Worm (Caenorhabditis elegans) whole organism, L4 larva: ENCODE results near the gene ZK1055.7.

Experiments
- F10B5.3 ChIP-seq: sonication (generic microtip); optimal IDR thresholded peaks from 2 replicates; lab custom pipeline; 2016; ENCODE audit warnings: mild to moderate bottlenecking, missing genetic modification characterization, missing compliant biosample characterization
- F37D6.2 ChIP-seq: sonication (generic microtip); optimal IDR thresholded peaks from 2 replicates; lab custom pipeline; 2016; ENCODE audit warnings: mild to moderate bottlenecking, missing genetic modification characterization, missing compliant biosample characterization
- F49E8.2 ChIP-seq: sonication (generic microtip); optimal IDR thresholded peaks from 2 replicates; lab custom pipeline; 2016; ENCODE audit warnings: missing compliant biosample characterization, mild to moderate bottlenecking, missing genetic modification characterization, borderline replicate concordance
- T20F7.1 ChIP-seq: fragments of 200-800 bp; sonication (Bioruptor generic); optimal IDR thresholded peaks from 2 replicates; lab custom pipeline; 2018; ENCODE audit warnings: mild to moderate bottlenecking, missing genetic modification characterization, missing compliant biosample characterization
- T26A8.4 ChIP-seq: fragments of 200-800 bp; sonication (Bioruptor generic); IDR thresholded peaks from 2 replicates; pipeline ENCODE4 v1.3.6; 2022; ENCODE audit warnings: missing genetic modification characterization, missing compliant biosample characterization
- Y48G9A.11 ChIP-seq: fragments of 200-800 bp; sonication (Bioruptor generic); IDR thresholded peaks from 2 replicates; pipeline ENCODE4 v1.3.6; 2022; ENCODE audit warnings: missing genetic modification reagents, missing genetic modification characterization, missing compliant biosample characterization
- ZK546.5 ChIP-seq, 2 experiments: sonication (generic microtip); optimal IDR thresholded peaks; 2 replicates each; lab custom pipeline; 2017; ENCODE audit warnings: missing biosample characterization in 2 of 2, missing genetic modification characterization in 2 of 2
- aha-1 ChIP-seq: fragments of 150-350 bp; peaks from one replicate; lab custom pipeline; 2014; ENCODE audit warnings: missing biosample characterization, missing genetic modification characterization
- ceh-28 ChIP-seq: fragments of 150-350 bp; optimal IDR thresholded peaks from 2 replicates; lab custom pipeline; 2014; ENCODE audit warnings: missing biosample characterization, missing genetic modification reagents, missing genetic modification characterization
- ceh-44 ChIP-seq: fragments of 200-800 bp; sonication (Bioruptor generic); IDR thresholded peaks from 2 replicates; pipeline ENCODE4 v1.3.6; 2022; ENCODE audit warnings: missing genetic modification reagents, missing genetic modification characterization, missing compliant biosample characterization
- ces-1 ChIP-seq: fragments of 150-350 bp; sonication (generic microtip); optimal IDR thresholded peaks from 4 replicates; lab custom pipeline; 2014; ENCODE audit warnings: missing biosample characterization, missing genetic modification reagents, missing genetic modification characterization
- cey-2 ChIP-seq: sonication (generic microtip); optimal IDR thresholded peaks from 3 replicates; lab custom pipeline; 2017; ENCODE audit warnings: missing genetic modification characterization, mild to moderate bottlenecking, missing compliant biosample characterization, antibody characterized with exemption, borderline replicate concordance; ENCODE audit not compliant: insufficient read depth
- daf-16 ChIP-seq, 3 experiments: sonication (generic microtip); optimal IDR thresholded peaks; 2 replicates each; lab custom pipeline; 2016 to 2017; ENCODE audit warnings: missing genetic modification characterization in 3 of 3, missing genetic modification reagents in 3 of 3, mild to moderate bottlenecking in 2 of 3, missing compliant biosample characterization in 2 of 3, missing biosample characterization in 1 of 3, moderate library complexity in 1 of 3
- dmd-6 ChIP-seq: fragments of 200-800 bp; sonication (Bioruptor generic); IDR thresholded peaks from 2 replicates; pipeline ENCODE4 v1.3.6; 2022; ENCODE audit warnings: missing genetic modification reagents, missing genetic modification characterization, missing compliant biosample characterization
- dmd-9 ChIP-seq: fragments of 200-800 bp; sonication (Bioruptor generic); IDR thresholded peaks from 2 replicates; pipeline ENCODE4 v1.3.6; 2022; ENCODE audit warnings: missing genetic modification reagents, missing genetic modification characterization, missing compliant biosample characterization
- dve-1 ChIP-seq: sonication (generic microtip); optimal IDR thresholded peaks from 2 replicates; lab custom pipeline; 2017; ENCODE audit warnings: antibody characterized with exemption, mild to moderate bottlenecking, missing genetic modification characterization, missing compliant biosample characterization; ENCODE audit not compliant: insufficient read depth
- egl-27 ChIP-seq: sonication (generic microtip); optimal IDR thresholded peaks from 3 replicates; lab custom pipeline; 2017; ENCODE audit warnings: missing biosample characterization, missing genetic modification reagents, missing genetic modification characterization
- fkh-10 ChIP-seq: fragments of 150-350 bp; optimal IDR thresholded peaks from 2 replicates; lab custom pipeline; 2014; ENCODE audit warnings: missing biosample characterization, missing genetic modification reagents, missing genetic modification characterization
- gei-8 ChIP-seq: fragments of 200-800 bp; sonication (Bioruptor generic); optimal IDR thresholded peaks from 2 replicates; lab custom pipeline; 2018; ENCODE audit warnings: mild to moderate bottlenecking, missing genetic modification characterization, missing compliant biosample characterization
- hlh-30 ChIP-seq: sonication (generic microtip); optimal IDR thresholded peaks from 2 replicates; lab custom pipeline; 2017; ENCODE audit warnings: antibody characterized with exemption, mild to moderate bottlenecking, missing genetic modification characterization, missing compliant biosample characterization; ENCODE audit not compliant: insufficient read depth
- lin-39 ChIP-seq: fragments of 150-350 bp; optimal IDR thresholded peaks from 2 replicates; lab custom pipeline; 2014; ENCODE audit warnings: missing biosample characterization, missing genetic modification reagents, missing genetic modification characterization
- lir-3 ChIP-seq: sonication (generic microtip); optimal IDR thresholded peaks from 2 replicates; lab custom pipeline; 2016; ENCODE audit warnings: mild to moderate bottlenecking, missing genetic modification characterization, missing compliant biosample characterization
- mdl-1 ChIP-seq, 2 experiments: fragments of 150-350 bp in 1 of 2; sonication (generic microtip) in 1 of 2; optimal IDR thresholded peaks; 2 replicates each; lab custom pipeline; 2014 to 2017; ENCODE audit warnings: missing biosample characterization in 2 of 2, missing genetic modification characterization in 2 of 2
- mep-1 ChIP-seq: fragments of 150-350 bp; sonication (generic microtip); optimal IDR thresholded peaks from 3 replicates; lab custom pipeline; 2014; ENCODE audit warnings: missing biosample characterization, missing genetic modification characterization
- mxl-2 ChIP-seq: fragments of 200-800 bp; sonication (Bioruptor generic); conservative IDR thresholded peaks from 2 replicates; pipeline ENCODE4 v1.3.6; 2022; ENCODE audit warnings: missing genetic modification reagents, missing genetic modification characterization, missing compliant biosample characterization
- nhr-10 ChIP-seq: fragments of 150-350 bp; optimal IDR thresholded peaks from 2 replicates; lab custom pipeline; 2014; ENCODE audit warnings: missing biosample characterization, missing genetic modification characterization
- nhr-28 ChIP-seq: fragments of 150-350 bp; optimal IDR thresholded peaks from 2 replicates; lab custom pipeline; 2014; ENCODE audit warnings: missing biosample characterization, missing genetic modification characterization
- nhr-76 ChIP-seq: fragments of 150-350 bp; optimal IDR thresholded peaks from 2 replicates; lab custom pipeline; 2014; ENCODE audit warnings: missing biosample characterization, missing genetic modification characterization
- pha-4 ChIP-seq, 2 experiments: fragments of 150-350 bp in 1 of 2; fragments of 200-800 bp in 1 of 2; sonication (Bioruptor generic) in 1 of 2; IDR thresholded peaks in 1 of 2; optimal IDR thresholded peaks in 1 of 2; 2 replicates each; pipeline versions ENCODE4 v1.3.6 to Lab custom; 2014 to 2022; ENCODE audit warnings: missing genetic modification characterization in 2 of 2, missing genetic modification reagents in 2 of 2, missing biosample characterization in 1 of 2, missing compliant biosample characterization in 1 of 2
- rbr-2 ChIP-seq: sonication (generic microtip); optimal IDR thresholded peaks from 2 replicates; lab custom pipeline; 2016; ENCODE audit warnings: missing genotype, missing genetic modification characterization, missing compliant biosample characterization
- saeg-2 ChIP-seq: fragments of 200-800 bp; sonication (Bioruptor generic); IDR thresholded peaks from 2 replicates; pipeline ENCODE4 v1.3.6; 2022; ENCODE audit warnings: missing genetic modification reagents, missing genetic modification characterization, missing compliant biosample characterization
- snpc-1.2 ChIP-seq: fragments of 200-800 bp; sonication (Bioruptor generic); IDR thresholded peaks from 2 replicates; pipeline ENCODE4 v1.3.6; 2022; ENCODE audit warnings: missing genetic modification reagents, missing genetic modification characterization, missing compliant biosample characterization
- spr-1 ChIP-seq: sonication (generic microtip); optimal IDR thresholded peaks from 2 replicates; lab custom pipeline; 2016; ENCODE audit warnings: mild to moderate bottlenecking, missing genetic modification characterization, missing compliant biosample characterization
- tag-97 ChIP-seq: fragments of 200-800 bp; sonication (Bioruptor generic); IDR thresholded peaks from 2 replicates; pipeline ENCODE4 v1.3.6; 2022; ENCODE audit warnings: missing genetic modification characterization, missing compliant biosample characterization
- unc-62 ChIP-seq, 3 experiments: fragments of 150-350 bp in 1 of 3; sonication (generic microtip); optimal IDR thresholded peaks in 2 of 3; peaks in 1 of 3; 1 replicate in 1 of 3; 2 replicates in 2 of 3; lab custom pipeline; 2014 to 2017; ENCODE audit warnings: missing biosample characterization in 3 of 3, missing genetic modification characterization in 3 of 3, missing genetic modification reagents in 3 of 3, missing genotype in 1 of 3
- zfp-3 ChIP-seq: fragments of 200-800 bp; sonication (Bioruptor generic); conservative IDR thresholded peaks from 2 replicates; pipeline ENCODE4 v1.3.6; 2022; ENCODE audit warnings: missing genetic modification reagents, missing genetic modification characterization, missing compliant biosample characterization

Gene ZK1055.7

ce11 chrV:6605275-6605674 is at the start of gene ZK1055.7:
ZK1055.7 (minus strand) TSS chrV:6605375.
- TF ChIP-seq dmd-9, result no peak
- TF ChIP-seq lir-3 (tag; lab: Kevin White, UChicago), result no peak

- TF ChIP-seq T20F7.1 (GFP tag; lab: Kevin White, UChicago) (peak; percentile 21), gei-8 (GFP tag; lab: Kevin White, UChicago) (no peak), aha-1 (tag; lab: Kevin White, UChicago) (peak; percentile 80), daf-16 (GFP tag; optimal IDR thresholded peaks at IDR 0.05; lab: Kevin White, UChicago) (no peak), daf-16 (tag; optimal IDR thresholded peaks at IDR 0.05; lab: Kevin White, UChicago) (no peak), mxl-2 (GFP tag; lab: Robert Waterston, UW) (no peak), nhr-76 (tag; lab: Kevin White, UChicago) (no peak), cey-2 (peak; percentile 56), lin-39 (tag; lab: Kevin White, UChicago) (no peak), spr-1 (tag; lab: Kevin White, UChicago) (no peak), F10B5.3 (tag; lab: Kevin White, UChicago) (no peak), pha-4 (GFP tag; IDR thresholded peaks at IDR 0.05; lab: Robert Waterston, UW) (no peak), pha-4 (tag; optimal IDR thresholded peaks at IDR 0.05; lab: Kevin White, UChicago) (no peak), ceh-28 (tag; lab: Kevin White, UChicago) (no peak), ceh-44 (no peak), fkh-10 (GFP tag; lab: Kevin White, UChicago) (no peak), T26A8.4 (GFP tag; lab: Robert Waterston, UW) (no peak), hlh-30 (tag; lab: Kevin White, UChicago) (peak; percentile 40), tag-97 (GFP tag; lab: Robert Waterston, UW) (no peak), Y48G9A.11 (GFP tag; lab: Robert Waterston, UW) (no peak), zfp-3 (GFP tag; lab: Robert Waterston, UW) (no peak), egl-27 (tag; lab: Kevin White, UChicago) (no peak), nhr-28 (tag; lab: Kevin White, UChicago) (peak; percentile 22), nhr-10 (no peak), dmd-6 (GFP tag; lab: Robert Waterston, UW) (peak; percentile 25; the same call in 1 of the 2 replicates), rbr-2 (tag; lab: Kevin White, UChicago) (no peak), ces-1 (no peak)
These were observed 46.9 kb upstream of the ZK1055.7 start, which contains the start of gene T10H9.8 for ce11 chrV:6652051-6652450. T10H9.8 (plus strand) TSS chrV:6652351.

ce11 chrV:6650508-6650907 is 45.3 kb upstream of the ZK1055.7 start:
- TF ChIP-seq unc-62 (GFP tag; optimal IDR thresholded peaks at IDR 0.05 in 1 of 2; lab: Kevin White, UChicago) (peak in 1 of 2 experiments; percentile 93), unc-62 (tag; optimal IDR thresholded peaks at IDR 0.05; lab: Kevin White, UChicago) (no peak), ZK546.5 (tag; optimal IDR thresholded peaks at IDR 0.05; lab: Kevin White, UChicago) (no peak)

ce11 chrV:6649317-6649716 is 44.1 kb upstream of the ZK1055.7 start, which contains the start of gene T10H9.1:
T10H9.1 (plus strand) TSS chrV:6649617.
- TF ChIP-seq nhr-28 (tag; lab: Kevin White, UChicago), result no peak
- no peak for TF ChIP-seq mdl-1 (tag; optimal IDR thresholded peaks at IDR 0.05; lab: Kevin White, UChicago)
- peak in 1 of 2 experiments; percentile 49 for TF ChIP-seq unc-62 (GFP tag; optimal IDR thresholded peaks at IDR 0.05 in 1 of 2; lab: Kevin White, UChicago)
- no peak for TF ChIP-seq unc-62 (tag; optimal IDR thresholded peaks at IDR 0.05; lab: Kevin White, UChicago)
- TF ChIP-seq mep-1 (tag; lab: Kevin White, UChicago), result no peak
- TF ChIP-seq, all 104 proteins: peak for 1

DNA sequence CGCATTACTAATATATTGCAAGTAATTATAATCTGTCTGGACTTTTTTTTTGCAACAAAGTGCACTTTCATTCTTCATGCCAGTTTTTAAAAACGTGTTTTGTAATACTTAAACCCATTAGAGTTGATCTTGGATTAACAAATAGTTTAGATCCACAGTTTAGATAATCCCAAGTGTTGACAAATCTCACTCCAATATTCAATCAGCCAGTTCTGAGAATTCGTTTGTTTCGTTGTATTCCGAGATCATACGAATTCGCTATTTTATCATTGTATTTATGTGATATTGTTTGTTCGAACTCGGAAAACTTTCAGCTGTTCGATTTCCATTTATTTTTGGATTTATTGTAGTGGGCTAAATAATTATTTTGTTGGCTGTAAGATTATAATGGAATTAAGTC is 40.6 kb upstream of the ZK1055.7 start:
- TF ChIP-seq snpc-1.2 (GFP tag; lab: Robert Waterston, UW) (no peak), F37D6.2 (tag; lab: Kevin White, UChicago) (no peak), F49E8.2 (tag; lab: Kevin White, UChicago) (no peak), ceh-44 (no peak), T26A8.4 (GFP tag; lab: Robert Waterston, UW) (no peak), zfp-3 (GFP tag; lab: Robert Waterston, UW) (no peak), dve-1 (tag; lab: Kevin White, UChicago) (no peak), saeg-2 (GFP tag; lab: Robert Waterston, UW) (no peak)
